Worm (Caenorhabditis elegans) whole organism, L1 larva: Measurements from ENCODE around the gene dgk-5.

Experiments
- C16A3.4 ChIP-seq: fragments of 150-350 bp; optimal IDR thresholded peaks from 2 replicates; lab custom pipeline; 2014; ENCODE audit warnings: missing biosample characterization, missing genetic modification characterization
- F16B12.6 ChIP-seq: fragments of 150-350 bp; optimal IDR thresholded peaks from 2 replicates; lab custom pipeline; 2014; ENCODE audit warnings: missing biosample characterization, missing genetic modification characterization
- Y116A8C.19 ChIP-seq: sonication (generic microtip); optimal IDR thresholded peaks from 2 replicates; lab custom pipeline; 2016; ENCODE audit warnings: missing compliant biosample characterization, missing genetic modification characterization, borderline replicate concordance
- aha-1 ChIP-seq: fragments of 150-350 bp; optimal IDR thresholded peaks from 2 replicates; lab custom pipeline; 2014; ENCODE audit warnings: missing biosample characterization, missing genetic modification characterization
- ama-1 ChIP-seq: fragments of 150-350 bp; optimal IDR thresholded peaks from 2 replicates; lab custom pipeline; 2014
- blmp-1 ChIP-seq: fragments of 150-350 bp; optimal IDR thresholded peaks from 2 replicates; lab custom pipeline; 2014; ENCODE audit warnings: missing biosample characterization, missing genetic modification characterization
- ceh-82 ChIP-seq, 3 experiments: fragments of 150-350 bp in 1 of 3; sonication (generic microtip) in 2 of 3; optimal IDR thresholded peaks; 2 replicates each; lab custom pipeline; 2014 to 2017; ENCODE audit warnings: missing biosample characterization in 3 of 3, missing genetic modification characterization in 3 of 3
- ceh-90 ChIP-seq: sonication (generic microtip); optimal IDR thresholded peaks from 2 replicates; lab custom pipeline; 2016; ENCODE audit warnings: missing genetic modification characterization, missing compliant biosample characterization
- dsc-1 ChIP-seq: sonication (generic microtip); optimal IDR thresholded peaks from 2 replicates; lab custom pipeline; 2016; ENCODE audit warnings: mild to moderate bottlenecking, missing genetic modification characterization, missing compliant biosample characterization
- egl-13 ChIP-seq: sonication (generic microtip); optimal IDR thresholded peaks from 2 replicates; lab custom pipeline; 2016; ENCODE audit warnings: missing genotype, missing genetic modification reagents, missing genetic modification characterization, missing compliant biosample characterization
- elt-3 ChIP-seq, 6 experiments: fragments of 150-350 bp in 1 of 6; sonication (generic microtip); optimal IDR thresholded peaks; 2 replicates each; lab custom pipeline; 2017 to 2018; ENCODE audit warnings: missing biosample characterization in 6 of 6, missing genetic modification characterization in 6 of 6, inconsistent platforms in 1 of 6
- fkh-4 ChIP-seq: sonication (generic microtip); optimal IDR thresholded peaks from 2 replicates; lab custom pipeline; 2016; ENCODE audit warnings: missing compliant biosample characterization, missing genetic modification characterization, borderline replicate concordance
- fkh-8 ChIP-seq: sonication (generic microtip); optimal IDR thresholded peaks from 2 replicates; lab custom pipeline; 2016; ENCODE audit warnings: mild to moderate bottlenecking, missing genetic modification characterization, missing compliant biosample characterization
- irx-1 ChIP-seq: sonication (generic microtip); optimal IDR thresholded peaks from 2 replicates; lab custom pipeline; 2016; ENCODE audit warnings: missing genetic modification characterization, missing compliant biosample characterization
- jun-1 ChIP-seq: fragments of 150-350 bp; optimal IDR thresholded peaks from 2 replicates; lab custom pipeline; 2014; ENCODE audit warnings: missing biosample characterization, missing genetic modification reagents, missing genetic modification characterization
- lin-14 ChIP-seq: fragments of 200-800 bp; sonication (Bioruptor generic); optimal IDR thresholded peaks from 2 replicates; lab custom pipeline; 2018; ENCODE audit warnings: mild to moderate bottlenecking, missing genetic modification characterization, moderate library complexity, missing compliant biosample characterization
- lin-15B ChIP-seq: fragments of 150-350 bp; sonication (generic microtip); optimal IDR thresholded peaks from 3 replicates; lab custom pipeline; 2014; ENCODE audit warnings: missing biosample characterization, missing genetic modification characterization
- lin-35 ChIP-seq, 2 experiments: fragments of 150-350 bp; optimal IDR thresholded peaks; 2 replicates each; lab custom pipeline; 2014; ENCODE audit warnings: missing biosample characterization in 2 of 2, missing genetic modification characterization in 2 of 2, missing genetic modification reagents in 2 of 2
- lir-3 ChIP-seq: sonication (generic microtip); optimal IDR thresholded peaks from 2 replicates; lab custom pipeline; 2016; ENCODE audit warnings: mild to moderate bottlenecking, missing genetic modification characterization, moderate library complexity, missing compliant biosample characterization; ENCODE audit not compliant: poor library complexity
- mab-9 ChIP-seq: fragments of 200-800 bp; sonication (Bioruptor generic); IDR thresholded peaks from 2 replicates; pipeline ENCODE4 v1.3.6; 2022; ENCODE audit warnings: missing genetic modification reagents, missing genetic modification characterization, missing compliant biosample characterization
- mdl-1 ChIP-seq, 2 experiments: fragments of 150-350 bp; optimal IDR thresholded peaks; 2 replicates each; lab custom pipeline; 2014 to 2017; ENCODE audit warnings: missing biosample characterization in 2 of 2, missing genetic modification characterization in 2 of 2, inconsistent platforms in 1 of 2
- nhr-11 ChIP-seq: fragments of 150-350 bp; optimal IDR thresholded peaks from 2 replicates; lab custom pipeline; 2014; ENCODE audit warnings: missing biosample characterization, missing genetic modification characterization
- nhr-20 ChIP-seq: sonication (generic microtip); optimal IDR thresholded peaks from 2 replicates; lab custom pipeline; 2016; ENCODE audit warnings: mild to moderate bottlenecking, missing genetic modification characterization, missing compliant biosample characterization
- nhr-237 ChIP-seq: fragments of 150-350 bp; optimal IDR thresholded peaks from 2 replicates; lab custom pipeline; 2014; ENCODE audit warnings: missing biosample characterization, missing genetic modification characterization
- nhr-28 ChIP-seq: fragments of 150-350 bp; optimal IDR thresholded peaks from 2 replicates; lab custom pipeline; 2014; ENCODE audit warnings: missing biosample characterization, missing genetic modification characterization
- nhr-47 ChIP-seq: sonication (generic microtip); optimal IDR thresholded peaks from 2 replicates; lab custom pipeline; 2016; ENCODE audit warnings: mild to moderate bottlenecking, missing genetic modification characterization, moderate library complexity, missing compliant biosample characterization
- nhr-71 ChIP-seq: sonication (generic microtip); optimal IDR thresholded peaks from 2 replicates; lab custom pipeline; 2016; ENCODE audit warnings: mild to moderate bottlenecking, missing genetic modification characterization, moderate library complexity, missing compliant biosample characterization
- nhr-84 ChIP-seq: sonication (generic microtip); optimal IDR thresholded peaks from 2 replicates; lab custom pipeline; 2017; ENCODE audit warnings: missing biosample characterization, missing genetic modification characterization
- nhr-85 ChIP-seq: sonication (generic microtip); peaks from one replicate; lab custom pipeline; 2016; ENCODE audit warnings: missing genetic modification characterization, inconsistent platforms, missing compliant biosample characterization
- nhr-90 ChIP-seq: sonication (generic microtip); optimal IDR thresholded peaks from 2 replicates; lab custom pipeline; 2016; ENCODE audit warnings: mild to moderate bottlenecking, missing genetic modification characterization, missing compliant biosample characterization; ENCODE audit not compliant: poor library complexity
- pax-3 ChIP-seq: fragments of 200-800 bp; sonication (Bioruptor generic); optimal IDR thresholded peaks from 2 replicates; lab custom pipeline; 2018; ENCODE audit warnings: mild to moderate bottlenecking, missing genetic modification characterization, moderate library complexity, missing compliant biosample characterization
- rnt-1 ChIP-seq: sonication (generic microtip); optimal IDR thresholded peaks from 2 replicates; lab custom pipeline; 2016; ENCODE audit warnings: mild to moderate bottlenecking, missing genetic modification characterization, moderate library complexity, missing compliant biosample characterization
- skn-1 ChIP-seq: fragments of 150-350 bp; optimal IDR thresholded peaks from 2 replicates; lab custom pipeline; 2014; ENCODE audit warnings: missing biosample characterization, missing genetic modification characterization
- snpc-4 ChIP-seq: fragments of 150-350 bp; optimal IDR thresholded peaks from 2 replicates; lab custom pipeline; 2014; ENCODE audit warnings: missing biosample characterization, missing genetic modification characterization
- sox-4 ChIP-seq: sonication (generic microtip); optimal IDR thresholded peaks from 2 replicates; lab custom pipeline; 2016; ENCODE audit warnings: missing genetic modification characterization, missing compliant biosample characterization
- sptf-1 ChIP-seq: fragments of 150-350 bp; optimal IDR thresholded peaks from 2 replicates; lab custom pipeline; 2014; ENCODE audit warnings: missing biosample characterization, missing genetic modification characterization
- swsn-7 ChIP-seq: sonication (generic microtip); optimal IDR thresholded peaks from 2 replicates; lab custom pipeline; 2016; ENCODE audit warnings: missing genetic modification characterization, missing compliant biosample characterization
- unc-130 ChIP-seq: fragments of 150-350 bp; optimal IDR thresholded peaks from 2 replicates; lab custom pipeline; 2017; ENCODE audit warnings: missing biosample characterization, missing genetic modification characterization, inconsistent platforms
- unc-30 ChIP-seq: sonication (generic microtip); optimal IDR thresholded peaks from 2 replicates; lab custom pipeline; 2017; ENCODE audit warnings: missing biosample characterization, missing genetic modification characterization
- unc-86 ChIP-seq: sonication (generic microtip); optimal IDR thresholded peaks from 2 replicates; lab custom pipeline; 2016; ENCODE audit warnings: missing genetic modification characterization, missing compliant biosample characterization
- unc-98 ChIP-seq: fragments of 200-800 bp; sonication (Bioruptor generic); IDR thresholded peaks from 2 replicates; pipeline ENCODE4 v1.3.6; 2022; ENCODE audit warnings: missing genetic modification characterization, missing compliant biosample characterization
- vab-15 ChIP-seq: sonication (generic microtip); optimal IDR thresholded peaks from 2 replicates; lab custom pipeline; 2017; ENCODE audit warnings: missing genotype, mild to moderate bottlenecking, missing genetic modification characterization, missing compliant biosample characterization
- zag-1 ChIP-seq: fragments of 150-350 bp; optimal IDR thresholded peaks from 2 replicates; lab custom pipeline; 2014; ENCODE audit warnings: missing biosample characterization, missing genetic modification characterization
- ztf-11 ChIP-seq, 2 experiments: sonication (generic microtip); optimal IDR thresholded peaks; 2 replicates each; lab custom pipeline; 2016 to 2017; ENCODE audit warnings: missing genetic modification characterization in 2 of 2, missing biosample characterization in 1 of 2, missing compliant biosample characterization in 1 of 2
- ztf-4 ChIP-seq: fragments of 150-350 bp; optimal IDR thresholded peaks from 2 replicates; lab custom pipeline; 2014; ENCODE audit warnings: missing biosample characterization, missing genetic modification characterization

The dgk-5 gene

DNA sequence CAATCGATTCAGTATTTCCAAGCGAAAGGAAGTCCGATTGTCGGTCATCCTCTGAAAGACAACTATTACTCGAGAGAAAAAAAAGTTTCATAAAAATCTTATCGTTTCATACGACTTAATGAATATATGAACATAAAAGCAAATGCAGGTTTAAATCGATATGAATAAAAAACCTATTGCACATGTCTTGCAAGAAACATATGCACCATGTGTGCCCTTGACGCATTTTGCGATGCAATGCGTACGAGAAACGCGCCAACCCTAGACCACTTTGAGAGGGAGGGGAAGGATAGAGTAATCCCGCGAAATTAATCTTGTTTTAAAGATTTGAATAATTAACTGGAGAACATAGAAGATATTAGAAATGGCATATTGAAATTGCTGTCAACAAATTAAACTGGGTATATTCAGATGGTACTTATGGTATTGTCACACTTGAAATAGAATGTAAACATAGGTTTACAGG, 17.5 kb downstream of the dgk-5 start, which contains the start of gene atg-16.2 (continued):
- no peak for TF ChIP-seq jun-1 (tag; lab: Kevin White, UChicago)
- peak; percentile 70 for TF ChIP-seq blmp-1 (tag; lab: Kevin White, UChicago)
- peak; percentile 19 for TF ChIP-seq ztf-4 (tag; lab: Kevin White, UChicago)
- no peak for TF ChIP-seq sox-4 (tag; lab: Kevin White, UChicago)
- TF ChIP-seq rnt-1 = peak; percentile 59
- TF ChIP-seq lin-35 (GFP tag; optimal IDR thresholded peaks at IDR 0.05; lab: Kevin White, UChicago) = peak; percentile 60 to 77
- no peak for TF ChIP-seq Y116A8C.19 (tag; lab: Kevin White, UChicago)
- no peak for TF ChIP-seq ama-1
- TF ChIP-seq swsn-7 (tag; lab: Kevin White, UChicago) = peak; percentile 55
- TF ChIP-seq unc-86 (tag; lab: Kevin White, UChicago) = no peak
- no peak for TF ChIP-seq egl-13 (tag; lab: Kevin White, UChicago)
- peak; percentile 22 for TF ChIP-seq snpc-4
- no peak for TF ChIP-seq sptf-1 (tag; lab: Kevin White, UChicago)
- no peak for TF ChIP-seq unc-130
- TF ChIP-seq ztf-11 (tag; optimal IDR thresholded peaks at IDR 0.05; lab: Kevin White, UChicago) = peak in 1 of 2 experiments; percentile 23
- TF ChIP-seq nhr-85 (tag; lab: Kevin White, UChicago) = peak; percentile 53
- TF ChIP-seq vab-15 (tag; lab: Kevin White, UChicago) = no peak
- no peak for TF ChIP-seq nhr-84 (tag; lab: Kevin White, UChicago)
- peak; percentile 10 for TF ChIP-seq nhr-47 (tag; lab: Kevin White, UChicago)
- no peak for TF ChIP-seq zag-1 (tag; lab: Kevin White, UChicago)
- no peak for TF ChIP-seq nhr-237 (tag; lab: Kevin White, UChicago)
- TF ChIP-seq aha-1 (tag; lab: Kevin White, UChicago) = no peak
- no peak for TF ChIP-seq mab-9 (GFP tag; lab: Robert Waterston, UW)
- TF ChIP-seq nhr-20 (tag; lab: Kevin White, UChicago) = peak; percentile 62
- TF ChIP-seq nhr-11 = no peak
- no peak for TF ChIP-seq fkh-8
- TF ChIP-seq ceh-90 = no peak
- no peak for TF ChIP-seq nhr-28 (tag; lab: Kevin White, UChicago)
- peak; percentile 41 for TF ChIP-seq F16B12.6 (tag; lab: Kevin White, UChicago)
- no peak for TF ChIP-seq nhr-90
- peak; percentile 41 for TF ChIP-seq skn-1
- TF ChIP-seq unc-98 (GFP tag; lab: Robert Waterston, UW) = no peak
- no peak for TF ChIP-seq irx-1 (tag; lab: Kevin White, UChicago)
- TF ChIP-seq dsc-1 = peak; percentile 52
- TF ChIP-seq lir-3 (tag; lab: Kevin White, UChicago) = no peak
- no peak for TF ChIP-seq unc-30 (tag; lab: Kevin White, UChicago)
- TF ChIP-seq lin-15B (tag; lab: Kevin White, UChicago) = peak; percentile 27
- TF ChIP-seq nhr-71 (tag; lab: Kevin White, UChicago) = peak; percentile 59
- TF ChIP-seq C16A3.4 (tag; lab: Kevin White, UChicago) = peak; percentile 72
- TF ChIP-seq pax-3 (tag; lab: Kevin White, UChicago) = no peak
- TF ChIP-seq fkh-4 (tag; lab: Kevin White, UChicago) = no peak
- TF ChIP-seq ceh-82 (tag; optimal IDR thresholded peaks at IDR 0.05; lab: Kevin White, UChicago) = peak in 1 of 3 experiments; percentile 25
- TF ChIP-seq, all 84 proteins: peak for 29

DNA sequence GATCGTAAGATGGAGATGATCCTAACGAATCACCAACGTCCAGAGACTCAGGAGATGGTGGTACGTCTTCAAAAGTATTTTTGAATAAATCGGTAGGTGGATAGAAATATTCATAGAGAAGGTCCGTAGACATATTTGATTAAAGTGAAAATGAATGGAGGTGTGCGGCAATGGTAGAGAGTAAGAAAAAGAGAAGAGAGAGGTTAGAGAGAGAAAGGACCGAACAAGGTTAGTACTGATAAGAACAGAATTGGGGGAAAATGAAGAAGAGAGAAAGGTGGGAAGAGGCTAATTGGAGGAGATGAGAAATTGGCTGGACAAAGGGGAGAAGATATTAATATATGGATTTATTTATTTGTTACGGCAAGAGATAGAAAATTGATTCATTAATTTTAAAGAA, 21.2 kb downstream of the dgk-5 start, which contains the start of gene nhr-22:
nhr-22 (minus strand) TSS at position 137 of the 400 bp plus-strand sequence.
- TF ChIP-seq sptf-1 (tag; lab: Kevin White, UChicago) (no peak), blmp-1 (tag; lab: Kevin White, UChicago) (peak; percentile 78), nhr-85 (tag; lab: Kevin White, UChicago) (peak; percentile 16), dsc-1 (no peak), lin-14 (peak; percentile 29), fkh-4 (tag; lab: Kevin White, UChicago) (no peak), mdl-1 (tag; optimal IDR thresholded peaks at IDR 0.05; lab: Kevin White, UChicago) (no peak), elt-3 (tag; optimal IDR thresholded peaks at IDR 0.05; lab: Kevin White, UChicago) (peak in 1 of 6 experiments; percentile 12)
